Worm (Caenorhabditis elegans) whole organism, mixed stage, embryonic: ENCODE data around the gene T26G10.5.

Experiments used
- M03D4.4 ChIP-seq: sonication (generic microtip); optimal IDR thresholded peaks from 2 replicates; lab custom pipeline; 2017; ENCODE audit warnings: mild to moderate bottlenecking, missing genetic modification characterization, missing compliant biosample characterization
- blmp-1 ChIP-seq: fragments of 150-350 bp; optimal IDR thresholded peaks from 2 replicates; lab custom pipeline; 2014; ENCODE audit warnings: missing biosample characterization, missing genetic modification characterization
- ceh-39 ChIP-seq: fragments of 150-350 bp; optimal IDR thresholded peaks from 2 replicates; lab custom pipeline; 2014; ENCODE audit warnings: missing biosample characterization, missing genetic modification characterization
- ceh-43 ChIP-seq: fragments of 200-800 bp; sonication (Bioruptor generic); optimal IDR thresholded peaks from 2 replicates; lab custom pipeline; 2018; ENCODE audit warnings: mild to moderate bottlenecking, missing genetic modification characterization, moderate library complexity, missing compliant biosample characterization
- ceh-83 ChIP-seq: fragments of 200-800 bp; sonication (Bioruptor generic); optimal IDR thresholded peaks from 2 replicates; lab custom pipeline; 2018; ENCODE audit warnings: mild to moderate bottlenecking, missing genetic modification characterization, missing compliant biosample characterization
- ces-1 ChIP-seq: fragments of 150-350 bp; optimal IDR thresholded peaks from 2 replicates; lab custom pipeline; 2014; ENCODE audit warnings: missing biosample characterization, missing genetic modification reagents, missing genetic modification characterization
- cnd-1 ChIP-seq: fragments of 200-800 bp; sonication (Bioruptor generic); optimal IDR thresholded peaks from 2 replicates; lab custom pipeline; 2018; ENCODE audit warnings: mild to moderate bottlenecking, missing genetic modification characterization, missing compliant biosample characterization
- drap-1 ChIP-seq: fragments of 200-800 bp; sonication (Bioruptor generic); optimal IDR thresholded peaks from 3 replicates; lab custom pipeline; 2018; ENCODE audit warnings: mild to moderate bottlenecking, missing genetic modification characterization, missing compliant biosample characterization
- elt-1 ChIP-seq: sonication (generic microtip); optimal IDR thresholded peaks from 2 replicates; lab custom pipeline; 2017; ENCODE audit warnings: missing genetic modification characterization, mild to moderate bottlenecking, missing compliant biosample characterization, antibody characterized with exemption, moderate library complexity, borderline replicate concordance; ENCODE audit not compliant: insufficient read depth
- elt-3 ChIP-seq: fragments of 150-350 bp; optimal IDR thresholded peaks from 2 replicates; lab custom pipeline; 2014; ENCODE audit warnings: missing biosample characterization, missing genetic modification characterization
- flh-1 ChIP-seq: fragments of 200-800 bp; sonication (Bioruptor generic); optimal IDR thresholded peaks from 2 replicates; lab custom pipeline; 2018; ENCODE audit warnings: mild to moderate bottlenecking, missing genetic modification characterization, moderate library complexity, missing compliant biosample characterization
- ham-2 ChIP-seq: fragments of 200-800 bp; sonication (Bioruptor generic); optimal IDR thresholded peaks from 2 replicates; lab custom pipeline; 2018; ENCODE audit warnings: mild to moderate bottlenecking, missing genetic modification characterization, missing compliant biosample characterization
- hlh-1 ChIP-seq: fragments of 150-350 bp; optimal IDR thresholded peaks from 2 replicates; lab custom pipeline; 2014; ENCODE audit warnings: missing biosample characterization, missing genetic modification reagents, missing genetic modification characterization
- lin-13 ChIP-seq: fragments of 150-350 bp; optimal IDR thresholded peaks from 2 replicates; lab custom pipeline; 2014; ENCODE audit warnings: missing biosample characterization, missing genetic modification characterization
- lsy-2 ChIP-seq: fragments of 150-350 bp; optimal IDR thresholded peaks from 2 replicates; lab custom pipeline; 2014; ENCODE audit warnings: missing biosample characterization, missing genetic modification characterization
- mab-5 ChIP-seq: fragments of 150-350 bp; optimal IDR thresholded peaks from 2 replicates; lab custom pipeline; 2014; ENCODE audit warnings: missing biosample characterization, missing genetic modification characterization
- mep-1 ChIP-seq: fragments of 150-350 bp; optimal IDR thresholded peaks from 2 replicates; lab custom pipeline; 2017; ENCODE audit warnings: missing biosample characterization, missing genetic modification reagents, missing genetic modification characterization, inconsistent platforms
- mls-2 ChIP-seq: sonication (generic microtip); optimal IDR thresholded peaks from 2 replicates; lab custom pipeline; 2016; ENCODE audit warnings: mild to moderate bottlenecking, missing genetic modification characterization, moderate library complexity, missing compliant biosample characterization
- nhr-12 ChIP-seq: fragments of 150-350 bp; optimal IDR thresholded peaks from 2 replicates; lab custom pipeline; 2014; ENCODE audit warnings: missing biosample characterization, missing genetic modification characterization
- nhr-2 ChIP-seq: fragments of 150-350 bp; optimal IDR thresholded peaks from 2 replicates; lab custom pipeline; 2014; ENCODE audit warnings: missing biosample characterization, missing genetic modification characterization
- nhr-237 ChIP-seq: fragments of 150-350 bp; optimal IDR thresholded peaks from 2 replicates; lab custom pipeline; 2014; ENCODE audit warnings: missing biosample characterization, missing genetic modification characterization
- nhr-76 ChIP-seq: sonication (generic microtip); optimal IDR thresholded peaks from 2 replicates; lab custom pipeline; 2017; ENCODE audit warnings: missing biosample characterization, missing genetic modification characterization
- sem-2 ChIP-seq: fragments of 200-800 bp; sonication (Bioruptor generic); optimal IDR thresholded peaks from 2 replicates; lab custom pipeline; 2018; ENCODE audit warnings: mild to moderate bottlenecking, missing genetic modification characterization, missing compliant biosample characterization
- snpc-4 ChIP-seq: fragments of 150-350 bp; optimal IDR thresholded peaks from 2 replicates; lab custom pipeline; 2014; ENCODE audit warnings: missing biosample characterization, missing genetic modification characterization
- unc-120 ChIP-seq: sonication (generic microtip); optimal IDR thresholded peaks from 2 replicates; lab custom pipeline; 2017; ENCODE audit warnings: missing genetic modification characterization, missing compliant biosample characterization; ENCODE audit not compliant: poor library complexity, severe bottlenecking
- unc-39 ChIP-seq: fragments of 150-350 bp; optimal IDR thresholded peaks from 2 replicates; lab custom pipeline; 2014; ENCODE audit warnings: missing biosample characterization, missing genetic modification characterization
- unc-62 ChIP-seq: fragments of 150-350 bp; optimal IDR thresholded peaks from 2 replicates; lab custom pipeline; 2014; ENCODE audit warnings: missing biosample characterization, missing genetic modification reagents, missing genetic modification characterization
- zip-8 ChIP-seq: fragments of 150-350 bp; optimal IDR thresholded peaks from 2 replicates; lab custom pipeline; 2014; ENCODE audit warnings: missing biosample characterization, missing genetic modification characterization

Gene T26G10.5

ce11 chrIII:9385543-9385942, 40.7 kb downstream of the T26G10.5 start, which contains the start of gene C38C10.3:
TSS of gene C38C10.3 (minus strand) at chrIII:9385643.
- TF ChIP-seq unc-39 (tag; lab: Kevin White, UChicago) (no peak), flh-1 (GFP tag; lab: Kevin White, UChicago) (no peak), nhr-2 (tag; lab: Kevin White, UChicago) (no peak), ham-2 (no peak), zip-8 (tag; lab: Kevin White, UChicago) (no peak), nhr-76 (no peak), sem-2 (GFP tag; lab: Kevin White, UChicago) (no peak), mab-5 (tag; lab: Kevin White, UChicago) (no peak), blmp-1 (tag; lab: Kevin White, UChicago) (no peak), cnd-1 (tag; lab: Kevin White, UChicago) (no peak), mep-1 (tag; lab: Kevin White, UChicago) (no peak), drap-1 (GFP tag; lab: Kevin White, UChicago) (no peak), nhr-12 (tag; lab: Kevin White, UChicago) (no peak), ceh-43 (GFP tag; lab: Kevin White, UChicago) (no peak)

ce11 chrIII:9383496-9383895, 42.7 kb downstream of the T26G10.5 start, which contains the start of gene tkr-1:
TSS of gene tkr-1 (plus strand) at chrIII:9383796.
- TF ChIP-seq ham-2 (no peak), drap-1 (GFP tag; lab: Kevin White, UChicago) (no peak), elt-3 (tag; lab: Kevin White, UChicago) (no peak), mls-2 (tag; lab: Kevin White, UChicago) (no peak), unc-62 (GFP tag; lab: Kevin White, UChicago) (no peak), blmp-1 (tag; lab: Kevin White, UChicago) (no peak), ceh-39 (tag; lab: Kevin White, UChicago) (no peak), ceh-83 (no peak), nhr-2 (tag; lab: Kevin White, UChicago) (no peak), nhr-237 (tag; lab: Kevin White, UChicago) (no peak), lin-13 (no peak), lsy-2 (tag; lab: Kevin White, UChicago) (no peak), elt-1 (tag; lab: Kevin White, UChicago) (no peak), hlh-1 (tag; lab: Kevin White, UChicago) (no peak), unc-120 (tag; lab: Kevin White, UChicago) (no peak), nhr-12 (tag; lab: Kevin White, UChicago) (no peak), ces-1 (GFP tag; lab: Kevin White, UChicago) (no peak), ceh-43 (GFP tag; lab: Kevin White, UChicago) (no peak), mab-5 (tag; lab: Kevin White, UChicago) (no peak)

ce11 chrIII:9376701-9377100, 49.5 kb downstream of the T26G10.5 start:
- no peak for TF ChIP-seq mls-2 (tag; lab: Kevin White, UChicago)
- TF ChIP-seq nhr-237 (tag; lab: Kevin White, UChicago) = no peak
- no peak for TF ChIP-seq ces-1 (GFP tag; lab: Kevin White, UChicago)
- TF ChIP-seq ceh-39 (tag; lab: Kevin White, UChicago) = no peak
- TF ChIP-seq M03D4.4 (tag; lab: Kevin White, UChicago) = no peak
- TF ChIP-seq elt-3 (tag; lab: Kevin White, UChicago) = no peak
- TF ChIP-seq nhr-76 = no peak
- no peak for TF ChIP-seq drap-1 (GFP tag; lab: Kevin White, UChicago)
- no peak for TF ChIP-seq blmp-1 (tag; lab: Kevin White, UChicago)
- no peak for TF ChIP-seq snpc-4 (tag; lab: Kevin White, UChicago)
